Worm (Caenorhabditis elegans) whole organism, early embryonic: ENCODE measurements around the gene glna-1.

Source experiments
- B0310.2 ChIP-seq: sonication (generic microtip); optimal IDR thresholded peaks from 2 replicates; lab custom pipeline; 2016; ENCODE audit warnings: mild to moderate bottlenecking, missing genetic modification characterization, missing compliant biosample characterization
- F13C5.2 ChIP-seq: sonication (generic microtip); optimal IDR thresholded peaks from 2 replicates; lab custom pipeline; 2017; ENCODE audit warnings: mild to moderate bottlenecking, missing genetic modification characterization, inconsistent platforms, missing compliant biosample characterization
- aly-1 ChIP-seq: sonication (generic microtip); optimal IDR thresholded peaks from 2 replicates; lab custom pipeline; 2016; ENCODE audit warnings: missing genetic modification characterization, missing compliant biosample characterization
- ama-1 ChIP-seq: fragments of 150-350 bp; optimal IDR thresholded peaks from 2 replicates; lab custom pipeline; 2014
- ceh-13 ChIP-seq: fragments of 200-800 bp; sonication (Bioruptor generic); optimal IDR thresholded peaks from 2 replicates; lab custom pipeline; 2018; ENCODE audit warnings: mild to moderate bottlenecking, missing genetic modification characterization, missing compliant biosample characterization
- ceh-36 ChIP-seq: sonication (generic microtip); optimal IDR thresholded peaks from 2 replicates; lab custom pipeline; 2016; ENCODE audit warnings: missing genetic modification characterization, inconsistent platforms, missing compliant biosample characterization
- ets-7 ChIP-seq: sonication (generic microtip); optimal IDR thresholded peaks from 2 replicates; lab custom pipeline; 2016; ENCODE audit warnings: missing genotype, missing genetic modification characterization, missing compliant biosample characterization
- flt-1 ChIP-seq: fragments of 200-800 bp; sonication (Bioruptor generic); IDR thresholded peaks from 2 replicates; pipeline ENCODE4 v1.3.6; 2022; ENCODE audit warnings: missing genetic modification characterization, missing compliant biosample characterization
- hmbx-1 ChIP-seq: sonication (generic microtip); optimal IDR thresholded peaks from 2 replicates; lab custom pipeline; 2016; ENCODE audit warnings: mild to moderate bottlenecking, missing genetic modification characterization, missing compliant biosample characterization
- hmg-4 ChIP-seq: fragments of 200-800 bp; sonication (Bioruptor generic); optimal IDR thresholded peaks from 2 replicates; lab custom pipeline; 2018; ENCODE audit warnings: mild to moderate bottlenecking, missing genetic modification characterization, missing compliant biosample characterization
- hnd-1 ChIP-seq: sonication (generic microtip); optimal IDR thresholded peaks from 2 replicates; lab custom pipeline; 2016; ENCODE audit warnings: missing genetic modification characterization, missing compliant biosample characterization
- pes-1 ChIP-seq: fragments of 200-800 bp; sonication (Bioruptor generic); IDR thresholded peaks from 2 replicates; pipeline ENCODE4 v1.3.6; 2022; ENCODE audit warnings: missing genetic modification reagents, missing genetic modification characterization, missing compliant biosample characterization
- scrt-1 ChIP-seq: fragments of 200-800 bp; sonication (Bioruptor generic); IDR thresholded peaks from 2 replicates; pipeline ENCODE4 v1.3.6; 2022; ENCODE audit warnings: missing genetic modification characterization, missing compliant biosample characterization
- sea-1 ChIP-seq: fragments of 200-800 bp; sonication (Bioruptor generic); conservative IDR thresholded peaks from 2 replicates; pipeline ENCODE4 v1.3.6; 2022; ENCODE audit warnings: missing genetic modification characterization, missing compliant biosample characterization
- tbx-11 ChIP-seq: fragments of 200-800 bp; sonication (Bioruptor generic); IDR thresholded peaks from 2 replicates; pipeline ENCODE4 v1.3.6; 2022; ENCODE audit warnings: missing genetic modification characterization, missing compliant biosample characterization
- tbx-37 ChIP-seq: fragments of 200-800 bp; sonication (Bioruptor generic); conservative IDR thresholded peaks from 2 replicates; pipeline ENCODE4 v1.3.6; 2022; ENCODE audit warnings: missing genetic modification reagents, missing genetic modification characterization, missing compliant biosample characterization
- tra-4 ChIP-seq: sonication (generic microtip); optimal IDR thresholded peaks from 2 replicates; lab custom pipeline; 2017; ENCODE audit warnings: missing genetic modification characterization, missing compliant biosample characterization

glna-1 gene

ce11 chrII:14704204-14704603 lies 29.1 kb downstream of the glna-1 start:
- TF ChIP-seq ceh-36 (no peak), hnd-1 (tag; lab: Kevin White, UChicago) (no peak), B0310.2 (tag; lab: Kevin White, UChicago) (no peak), F13C5.2 (tag; lab: Kevin White, UChicago) (no peak), ceh-13 (GFP tag; lab: Kevin White, UChicago) (no peak), tbx-11 (GFP tag; lab: Robert Waterston, UW) (no peak), pes-1 (no peak), tbx-37 (GFP tag; lab: Robert Waterston, UW) (no peak), sea-1 (GFP tag; lab: Robert Waterston, UW) (no peak), ets-7 (tag; lab: Kevin White, UChicago) (no peak), ama-1 (lab: Kevin White, UChicago) (no peak)

ce11 chrII:14703232-14703926 lies 29.9 kb downstream of the glna-1 start:
- TF ChIP-seq aly-1 (no peak), ceh-36 (no peak), F13C5.2 (tag; lab: Kevin White, UChicago) (no peak), B0310.2 (tag; lab: Kevin White, UChicago) (no peak), ama-1 (lab: Kevin White, UChicago) (no peak), hnd-1 (tag; lab: Kevin White, UChicago) (no peak), scrt-1 (GFP tag; lab: Robert Waterston, UW) (no peak), ceh-13 (GFP tag; lab: Kevin White, UChicago) (no peak), tbx-37 (GFP tag; lab: Robert Waterston, UW) (no peak), tbx-11 (GFP tag; lab: Robert Waterston, UW) (no peak), pes-1 (no peak), tra-4 (tag; lab: Kevin White, UChicago) (no peak), hmbx-1 (tag; lab: Kevin White, UChicago) (no peak), flt-1 (GFP tag; lab: Robert Waterston, UW) (no peak), hmg-4 (GFP tag; lab: Kevin White, UChicago) (no peak), sea-1 (GFP tag; lab: Robert Waterston, UW) (no peak), ets-7 (tag; lab: Kevin White, UChicago) (no peak)

DNA sequence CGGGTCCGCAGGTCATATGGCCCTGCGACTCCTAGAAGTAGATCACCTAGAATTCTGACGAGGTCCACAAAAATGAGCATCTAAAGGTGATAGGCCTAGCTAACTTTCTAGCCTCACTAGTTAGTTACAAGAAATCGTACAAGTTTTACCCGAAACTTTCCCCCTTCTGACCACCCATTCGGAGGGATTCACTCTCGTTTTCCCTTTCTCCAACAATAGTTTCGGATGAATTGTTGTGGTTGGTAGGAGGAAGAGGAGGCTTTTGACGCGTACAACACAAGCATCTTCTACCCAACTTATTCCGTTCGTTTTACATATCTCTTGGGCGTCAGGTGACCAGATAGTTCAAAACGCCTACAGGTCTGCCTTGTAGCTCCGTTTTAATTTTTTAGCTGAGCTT lies 31.7 kb downstream of the glna-1 start:
- TF ChIP-seq ama-1 (lab: Kevin White, UChicago) (no peak), ceh-13 (GFP tag; lab: Kevin White, UChicago) (no peak), hnd-1 (tag; lab: Kevin White, UChicago) (no peak), aly-1 (no peak), hmbx-1 (tag; lab: Kevin White, UChicago) (no peak)

ce11 chrII:14700096-14700495 lies 33.2 kb downstream of the glna-1 start:
- no peak for TF ChIP-seq tra-4 (tag; lab: Kevin White, UChicago)
- TF ChIP-seq hmg-4 (GFP tag; lab: Kevin White, UChicago), result no peak
- TF ChIP-seq ceh-36, result no peak
- no peak for TF ChIP-seq flt-1 (GFP tag; lab: Robert Waterston, UW)
- no peak for TF ChIP-seq F13C5.2 (tag; lab: Kevin White, UChicago)
- no peak for TF ChIP-seq hnd-1 (tag; lab: Kevin White, UChicago)
- no peak for TF ChIP-seq B0310.2 (tag; lab: Kevin White, UChicago)
- TF ChIP-seq hmbx-1 (tag; lab: Kevin White, UChicago), result no peak
- TF ChIP-seq tbx-11 (GFP tag; lab: Robert Waterston, UW), result no peak
- TF ChIP-seq sea-1 (GFP tag; lab: Robert Waterston, UW), result no peak
- no peak for TF ChIP-seq pes-1
- no peak for TF ChIP-seq aly-1
- TF ChIP-seq ama-1 (lab: Kevin White, UChicago), result no peak
- TF ChIP-seq ets-7 (tag; lab: Kevin White, UChicago), result no peak
- TF ChIP-seq scrt-1 (GFP tag; lab: Robert Waterston, UW), result no peak
- TF ChIP-seq tbx-37 (GFP tag; lab: Robert Waterston, UW), result no peak
- no peak for TF ChIP-seq ceh-13 (GFP tag; lab: Kevin White, UChicago)

DNA sequence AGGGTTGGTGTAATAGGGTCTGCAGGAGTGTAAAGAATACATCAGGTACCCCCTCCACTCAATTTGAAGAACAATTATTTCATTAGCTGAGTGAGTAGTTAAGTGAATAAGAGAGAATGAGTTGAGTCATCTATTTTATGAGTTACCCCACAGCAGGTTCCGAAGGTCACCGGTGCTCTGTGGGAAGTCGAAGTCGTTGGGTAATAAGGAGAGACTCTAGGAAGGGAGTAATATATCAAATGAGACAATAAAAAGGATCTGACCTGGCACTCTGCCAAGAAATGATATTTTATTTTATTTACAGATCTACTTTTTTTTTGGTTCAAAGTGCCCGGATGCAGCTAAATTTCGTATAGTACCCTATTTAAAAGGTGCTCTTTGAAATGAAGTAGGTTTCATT lies 35.3 kb downstream of the glna-1 start, which contains the start of gene C09F9.1:
Gene C09F9.1 (plus strand): TSS at position 301 of the 400 bp plus-strand sequence.
- TF ChIP-seq ceh-13 (GFP tag; lab: Kevin White, UChicago) (no peak), ceh-36 (no peak), tbx-37 (GFP tag; lab: Robert Waterston, UW) (no peak), aly-1 (no peak), hmbx-1 (tag; lab: Kevin White, UChicago) (no peak), sea-1 (GFP tag; lab: Robert Waterston, UW) (no peak), hmg-4 (GFP tag; lab: Kevin White, UChicago) (no peak), hnd-1 (tag; lab: Kevin White, UChicago) (no peak), scrt-1 (GFP tag; lab: Robert Waterston, UW) (no peak), flt-1 (GFP tag; lab: Robert Waterston, UW) (no peak), B0310.2 (tag; lab: Kevin White, UChicago) (no peak), tbx-11 (GFP tag; lab: Robert Waterston, UW) (no peak), tra-4 (tag; lab: Kevin White, UChicago) (no peak), ama-1 (lab: Kevin White, UChicago) (no peak), ets-7 (tag; lab: Kevin White, UChicago) (no peak), pes-1 (no peak), F13C5.2 (tag; lab: Kevin White, UChicago) (no peak)

- TF ChIP-seq ceh-13 (GFP tag; lab: Kevin White, UChicago), result no peak
- no peak for TF ChIP-seq scrt-1 (GFP tag; lab: Robert Waterston, UW)
- TF ChIP-seq ama-1 (lab: Kevin White, UChicago), result no peak
- TF ChIP-seq B0310.2 (tag; lab: Kevin White, UChicago), result no peak
- TF ChIP-seq ceh-36, result no peak
- no peak for TF ChIP-seq tbx-37 (GFP tag; lab: Robert Waterston, UW)
- no peak for TF ChIP-seq tra-4 (tag; lab: Kevin White, UChicago)
- no peak for TF ChIP-seq hnd-1 (tag; lab: Kevin White, UChicago)
- no peak for TF ChIP-seq flt-1 (GFP tag; lab: Robert Waterston, UW)
- TF ChIP-seq ets-7 (tag; lab: Kevin White, UChicago), result no peak
- no peak for TF ChIP-seq sea-1 (GFP tag; lab: Robert Waterston, UW)
- TF ChIP-seq aly-1, result no peak
- TF ChIP-seq hmg-4 (GFP tag; lab: Kevin White, UChicago), result no peak
- TF ChIP-seq F13C5.2 (tag; lab: Kevin White, UChicago), result no peak
- TF ChIP-seq tbx-11 (GFP tag; lab: Robert Waterston, UW), result no peak
- TF ChIP-seq pes-1, result no peak
- TF ChIP-seq hmbx-1 (tag; lab: Kevin White, UChicago), result no peak
Observed at ce11 chrII:14695201-14695600, 38.1 kb downstream of the glna-1 start, which contains the start of gene K02B7.3. Gene K02B7.3 (minus strand): TSS chrII:14695301.
